Fruit fly (Drosophila melanogaster) whole organism, embryonic: ENCODE measurements around the gene CG32772.
A peak's percentile ranks its signal among the peaks of the same experiment; 100 is the strongest.

Experiments
- Bdp1 ChIP-seq: fragments of 200-800 bp; sonication (Bioruptor generic); optimal IDR thresholded peaks from 3 replicates; lab custom pipeline; 2016; ENCODE audit warnings: missing biosample characterization, missing genetic modification characterization
- Bgb ChIP-seq: fragments of 200-800 bp; sonication (Bioruptor generic); IDR thresholded peaks from 2 replicates; pipeline ENCODE4 v1.3.6; 2022; ENCODE audit warnings: missing biosample characterization, missing genetic modification characterization; ENCODE audit not compliant: partially characterized antibody
- CG12659 ChIP-seq: fragments of 200-800 bp; sonication (Bioruptor generic); optimal IDR thresholded peaks from 3 replicates; lab custom pipeline; 2017; ENCODE audit warnings: mild to moderate bottlenecking, missing biosample characterization, missing genetic modification reagents, missing genetic modification characterization
- CG14050 ChIP-seq: fragments of 200-800 bp; sonication (Bioruptor generic); IDR thresholded peaks from 3 replicates; pipeline ENCODE4 v1.3.6; 2022; ENCODE audit warnings: missing biosample characterization, missing genetic modification characterization
- CG14710 ChIP-seq: fragments of 200-800 bp; sonication (Bioruptor generic); optimal IDR thresholded peaks from 3 replicates; lab custom pipeline; 2019; ENCODE audit warnings: missing biosample characterization, mild to moderate bottlenecking, missing genetic modification characterization, moderate library complexity
- CG15269 ChIP-seq: fragments of 200-800 bp; sonication (Bioruptor generic); optimal IDR thresholded peaks from 2 replicates; lab custom pipeline; 2018; ENCODE audit warnings: missing biosample characterization, mild to moderate bottlenecking, missing genetic modification characterization, moderate library complexity
- CG1602 ChIP-seq: fragments of 200-800 bp; sonication (Bioruptor generic); optimal IDR thresholded peaks from 3 replicates; lab custom pipeline; 2016; ENCODE audit warnings: missing biosample characterization, missing genetic modification characterization
- CG18476 ChIP-seq: fragments of 200-800 bp; sonication (Bioruptor generic); optimal IDR thresholded peaks from 2 replicates; lab custom pipeline; 2016; ENCODE audit warnings: missing biosample characterization, mild to moderate bottlenecking, missing genetic modification characterization
- CG31224 ChIP-seq: fragments of 200-800 bp; sonication (Bioruptor generic); IDR thresholded peaks from 2 replicates; pipeline ENCODE4 v1.3.6; 2022; ENCODE audit warnings: missing biosample characterization, missing genetic modification characterization
- CG31365 ChIP-seq: fragments of 200-800 bp; sonication (Bioruptor generic); optimal IDR thresholded peaks from 2 replicates; lab custom pipeline; 2018; ENCODE audit warnings: missing biosample characterization, mild to moderate bottlenecking, missing genetic modification characterization
- CG33213 ChIP-seq: fragments of 200-800 bp; sonication (Bioruptor generic); optimal IDR thresholded peaks from 3 replicates; lab custom pipeline; 2016; ENCODE audit warnings: missing biosample characterization, missing genetic modification characterization
- CG34224 ChIP-seq: fragments of 200-800 bp; sonication (Bioruptor generic); IDR thresholded peaks from 3 replicates; pipeline ENCODE4 v1.3.6; 2022; ENCODE audit warnings: missing biosample characterization, missing genetic modification characterization; ENCODE audit not compliant: partially characterized antibody
- CG8089 ChIP-seq: fragments of 200-800 bp; sonication (Bioruptor generic); optimal IDR thresholded peaks from 3 replicates; lab custom pipeline; 2016; ENCODE audit warnings: missing biosample characterization, missing genetic modification characterization
- CTCF ChIP-seq: fragments of 200-800 bp; sonication (Bioruptor generic); optimal IDR thresholded peaks from 2 replicates; lab custom pipeline; 2017; ENCODE audit warnings: missing biosample characterization, mild to moderate bottlenecking, missing genetic modification characterization, moderate library complexity
- D19A ChIP-seq: fragments of 200-800 bp; optimal IDR thresholded peaks from 3 replicates; lab custom pipeline; 2019; ENCODE audit warnings: missing biosample characterization, mild to moderate bottlenecking, missing genetic modification characterization, moderate library complexity
- D19B ChIP-seq: fragments of 200-800 bp; sonication (Bioruptor generic); optimal IDR thresholded peaks from 2 replicates; lab custom pipeline; 2017; ENCODE audit warnings: missing biosample characterization, mild to moderate bottlenecking, missing genetic modification characterization
- Dbx ChIP-seq: fragments of 200-800 bp; sonication (Bioruptor generic); IDR thresholded peaks from 3 replicates; pipeline ENCODE4 v1.3.6; 2022; ENCODE audit warnings: missing biosample characterization, missing genetic modification characterization
- Deaf1 ChIP-seq: fragments of 200-800 bp; optimal IDR thresholded peaks from 3 replicates; lab custom pipeline; 2019; ENCODE audit warnings: missing biosample characterization, mild to moderate bottlenecking, missing genetic modification characterization, moderate library complexity
- Dll ChIP-seq: fragments of 200-800 bp; sonication (Bioruptor generic); IDR thresholded peaks from 4 replicates; pipeline ENCODE4 v1.3.6; 2022; ENCODE audit warnings: missing biosample characterization, missing genetic modification characterization; ENCODE audit not compliant: partially characterized antibody
- Eip74EF ChIP-seq, 2 experiments: fragments of 200-800 bp in 1 of 2; fragments of >200 bp in 1 of 2; sonication (Bioruptor generic) in 1 of 2; optimal IDR thresholded peaks; 2 replicates each; lab custom pipeline; 2017 to 2019; ENCODE audit warnings: missing biosample characterization in 2 of 2, missing genetic modification characterization in 2 of 2, mild to moderate bottlenecking in 1 of 2, moderate library complexity in 1 of 2
- Gsc ChIP-seq: fragments of 200-800 bp; sonication (Bioruptor generic); IDR thresholded peaks from 2 replicates; pipeline ENCODE4 v1.3.6; 2022; ENCODE audit warnings: missing biosample characterization, missing genetic modification characterization
- HmgZ ChIP-seq: fragments of 200-800 bp; sonication (Bioruptor generic); optimal IDR thresholded peaks from 2 replicates; lab custom pipeline; 2018; ENCODE audit warnings: missing biosample characterization, mild to moderate bottlenecking, missing genetic modification characterization
- Max ChIP-seq: fragments of 200-800 bp; sonication (Bioruptor generic); optimal IDR thresholded peaks from 2 replicates; lab custom pipeline; 2016; ENCODE audit warnings: missing biosample characterization, mild to moderate bottlenecking, missing genetic modification characterization
- Nf-YB ChIP-seq: fragments of 200-800 bp; sonication (Bioruptor generic); optimal IDR thresholded peaks from 3 replicates; lab custom pipeline; 2019; ENCODE audit warnings: missing biosample characterization, mild to moderate bottlenecking, missing genetic modification characterization, moderate library complexity
- Poxn ChIP-seq: fragments of 200-800 bp; sonication (Bioruptor generic); IDR thresholded peaks from 2 replicates; pipeline ENCODE4 v1.3.6; 2022; ENCODE audit warnings: missing biosample characterization, missing genetic modification characterization
- Rx ChIP-seq: fragments of 200-800 bp; sonication (Bioruptor generic); IDR thresholded peaks from 2 replicates; pipeline ENCODE4 v1.3.6; 2022; ENCODE audit warnings: missing biosample characterization, missing genetic modification characterization
- Scr ChIP-seq: fragments of 200-800 bp; sonication (Bioruptor generic); IDR thresholded peaks from 2 replicates; pipeline ENCODE4 v1.3.6; 2022; ENCODE audit warnings: missing biosample characterization, missing genetic modification characterization; ENCODE audit not compliant: partially characterized antibody
- Six4 ChIP-seq: fragments of 200-800 bp; sonication (Bioruptor generic); optimal IDR thresholded peaks from 2 replicates; lab custom pipeline; 2016; ENCODE audit warnings: missing biosample characterization, missing genetic modification characterization
- ash1 ChIP-seq: fragments of 200-800 bp; sonication (Bioruptor generic); optimal IDR thresholded peaks from 2 replicates; lab custom pipeline; 2018; ENCODE audit warnings: missing biosample characterization, mild to moderate bottlenecking, missing genetic modification characterization
- ato ChIP-seq: fragments of 200-800 bp; sonication (Bioruptor generic); IDR thresholded peaks from 2 replicates; pipeline ENCODE4 v1.3.6; 2022; ENCODE audit warnings: missing biosample characterization, missing genetic modification characterization; ENCODE audit not compliant: partially characterized antibody
- bab2 ChIP-seq: fragments of 200-800 bp; sonication (Bioruptor generic); optimal IDR thresholded peaks from 2 replicates; lab custom pipeline; 2016; ENCODE audit warnings: missing biosample characterization, missing genetic modification characterization
- cad ChIP-seq: fragments of >200 bp; optimal IDR thresholded peaks from 2 replicates; lab custom pipeline; 2017; ENCODE audit warnings: missing biosample characterization, missing genetic modification characterization
- croc ChIP-seq: fragments of 200-800 bp; sonication (Bioruptor generic); conservative IDR thresholded peaks from 3 replicates; pipeline ENCODE4 v1.3.6; 2022; ENCODE audit warnings: missing biosample characterization, missing genetic modification characterization
- dmrt99B ChIP-seq: fragments of 200-800 bp; sonication (Bioruptor generic); optimal IDR thresholded peaks from 2 replicates; lab custom pipeline; 2018; ENCODE audit warnings: missing biosample characterization, mild to moderate bottlenecking, missing genetic modification characterization, moderate library complexity
- ewg ChIP-seq: fragments of 200-800 bp; sonication (Bioruptor generic); optimal IDR thresholded peaks from 3 replicates; lab custom pipeline; 2017; ENCODE audit warnings: mild to moderate bottlenecking, missing biosample characterization, missing genetic modification reagents, missing genetic modification characterization
- fd102C ChIP-seq: fragments of 200-800 bp; sonication (Bioruptor generic); optimal IDR thresholded peaks from 2 replicates; lab custom pipeline; 2018; ENCODE audit warnings: missing biosample characterization, mild to moderate bottlenecking, missing genetic modification characterization, moderate library complexity
- gce ChIP-seq: fragments of 200-800 bp; sonication (Bioruptor generic); IDR thresholded peaks from 3 replicates; pipeline ENCODE4 v1.3.6; 2022; ENCODE audit warnings: missing biosample characterization, missing genetic modification characterization
- lola ChIP-seq, 3 experiments: fragments of >200 bp in 2 of 3; fragments of 200-800 bp in 1 of 3; sonication (Bioruptor generic) in 1 of 3; optimal IDR thresholded peaks; 2 replicates each; lab custom pipeline; 2017 to 2019; ENCODE audit warnings: missing biosample characterization in 3 of 3, missing genetic modification characterization in 3 of 3, mild to moderate bottlenecking in 1 of 3, moderate library complexity in 1 of 3
- mirr ChIP-seq: fragments of 200-800 bp; sonication (Bioruptor generic); optimal IDR thresholded peaks from 3 replicates; lab custom pipeline; 2018; ENCODE audit warnings: missing biosample characterization, mild to moderate bottlenecking, missing genetic modification characterization
- org-1 ChIP-seq: fragments of 200-800 bp; sonication (Bioruptor generic); optimal IDR thresholded peaks from 2 replicates; lab custom pipeline; 2017; ENCODE audit warnings: missing biosample characterization, missing genetic modification characterization
- otp ChIP-seq: fragments of 200-800 bp; sonication (Bioruptor generic); IDR thresholded peaks from 3 replicates; pipeline ENCODE4, ENCODE4 v1.3.6; 2022; ENCODE audit warnings: missing biosample characterization, missing genetic modification characterization
- run ChIP-seq: fragments of 200-800 bp; sonication (Bioruptor generic); optimal IDR thresholded peaks from 3 replicates; lab custom pipeline; 2018; ENCODE audit warnings: missing biosample characterization, mild to moderate bottlenecking, missing genetic modification characterization
- slou ChIP-seq: fragments of 200-800 bp; sonication (Bioruptor generic); optimal IDR thresholded peaks from 3 replicates; lab custom pipeline; 2016; ENCODE audit warnings: missing biosample characterization, missing genetic modification characterization
- stwl ChIP-seq: fragments of 200-800 bp; sonication (Bioruptor generic); optimal IDR thresholded peaks from 3 replicates; lab custom pipeline; 2018; ENCODE audit warnings: missing biosample characterization, mild to moderate bottlenecking, missing genetic modification characterization, moderate library complexity
- trem ChIP-seq: fragments of 200-800 bp; optimal IDR thresholded peaks from 3 replicates; lab custom pipeline; 2019; ENCODE audit warnings: missing biosample characterization, mild to moderate bottlenecking, missing genetic modification characterization, moderate library complexity
- vnd ChIP-seq: fragments of 200-800 bp; sonication (Bioruptor generic); IDR thresholded peaks from 3 replicates; pipeline ENCODE4 v1.3.6; 2022; ENCODE audit warnings: missing biosample characterization, missing genetic modification characterization; ENCODE audit not compliant: partially characterized antibody
- wek ChIP-seq: fragments of 200-800 bp; sonication (Bioruptor generic); optimal IDR thresholded peaks from 3 replicates; lab custom pipeline; 2018; ENCODE audit warnings: missing biosample characterization, mild to moderate bottlenecking, missing genetic modification characterization, moderate library complexity
- zen ChIP-seq: fragments of 200-800 bp; sonication (Bioruptor generic); optimal IDR thresholded peaks from 3 replicates; lab custom pipeline; 2018; ENCODE audit warnings: missing biosample characterization, mild to moderate bottlenecking, missing genetic modification characterization, moderate library complexity

The CG32772 gene

DNA sequence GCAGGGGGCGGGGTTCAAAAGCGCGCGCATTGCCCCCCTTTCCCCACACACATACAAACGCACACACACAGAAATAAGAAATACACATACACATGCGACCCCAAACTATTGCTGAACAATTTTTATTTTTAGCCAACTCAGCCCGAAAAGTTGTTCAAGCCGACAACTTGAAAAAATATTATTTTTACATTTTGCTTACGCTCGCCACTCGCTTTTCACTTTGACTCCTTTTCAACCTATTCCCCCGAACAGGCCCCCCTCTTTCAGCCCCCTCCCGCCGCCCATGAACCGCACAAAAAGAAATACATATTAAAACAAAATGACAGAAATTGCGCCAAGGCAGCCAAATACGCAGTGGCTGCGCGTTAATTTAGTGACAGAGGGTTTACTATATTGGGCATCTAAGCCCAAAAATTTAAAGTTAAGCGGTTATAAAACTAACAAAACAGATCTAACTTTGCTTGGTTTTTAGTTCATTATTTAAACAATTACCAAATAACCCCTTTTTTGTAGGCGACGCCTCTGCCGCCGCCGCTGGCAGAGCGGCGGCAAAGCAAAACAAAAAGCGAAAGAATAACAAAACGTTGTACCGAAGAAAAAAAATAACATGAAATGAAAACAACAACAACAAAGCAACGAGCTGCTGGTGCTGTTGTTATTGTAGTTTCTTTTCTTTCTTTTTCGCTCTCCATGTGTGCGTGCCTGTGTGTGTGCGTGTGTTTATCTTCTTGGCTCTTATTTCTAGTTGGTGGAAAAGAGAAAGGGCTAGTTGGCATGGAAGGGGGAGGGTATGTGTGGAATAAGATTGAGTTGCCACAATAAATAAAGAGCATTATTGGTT, 1.3 kb downstream of the CG32772 start (continued):
- TF ChIP-seq Six4 (GFP tag; lab: Kevin White, UChicago) (peak; percentile 100), D19B (peak; percentile 98), CG14050 (peak; percentile 100), ewg (peak; percentile 99), vnd (GFP tag; lab: Robert Waterston, UW) (no peak), dmrt99B (tag; lab: Kevin White, UChicago) (peak; percentile 100), CG33213 (GFP tag; lab: Kevin White, UChicago) (peak; percentile 100), Deaf1 (peak; percentile 92), cad (no peak), CG12659 (GFP tag; lab: Kevin White, UChicago) (peak; percentile 100), wek (GFP tag; lab: Kevin White, UChicago) (peak; percentile 98), otp (peak; percentile 100), Scr (peak; percentile 33; the same call in 1 of the 2 replicates), Poxn (peak; percentile 99), croc (GFP tag; lab: Robert Waterston, UW) (peak; percentile 100), CG14710 (tag; lab: Kevin White, UChicago) (peak; percentile 99), trem (peak; percentile 97), CG31224 (GFP tag; lab: Robert Waterston, UW) (peak; percentile 99), Gsc (GFP tag; lab: Robert Waterston, UW) (peak; percentile 99), org-1 (GFP tag; lab: Kevin White, UChicago) (peak; percentile 100), CG31365 (tag; lab: Kevin White, UChicago) (peak; percentile 95), CG15269 (tag; lab: Kevin White, UChicago) (peak; percentile 100), Bgb (GFP tag; lab: Robert Waterston, UW) (no peak), lola (GFP tag; optimal IDR thresholded peaks at IDR 0.05; lab: Kevin White, UChicago) (peak in 1 of 3 experiments; percentile 100), CG8089 (peak; percentile 99), bab2 (GFP tag; lab: Kevin White, UChicago) (peak; percentile 100), stwl (tag; lab: Kevin White, UChicago) (peak; percentile 76), run (tag; lab: Kevin White, UChicago) (peak; percentile 99), ato (GFP tag; lab: Robert Waterston, UW) (no peak), Rx (GFP tag; lab: Robert Waterston, UW) (peak; percentile 99), mirr (peak; percentile 99), fd102C (GFP tag; lab: Kevin White, UChicago) (peak; percentile 98), Max (GFP tag; lab: Kevin White, UChicago) (peak; percentile 99), CTCF (GFP tag; lab: Kevin White, UChicago) (peak; percentile 80), Nf-YB (peak; percentile 92), zen (tag; lab: Kevin White, UChicago) (peak; percentile 100), CG1602 (GFP tag; lab: Kevin White, UChicago) (peak; percentile 100), slou (GFP tag; lab: Kevin White, UChicago) (peak; percentile 99), D19A (peak; percentile 98), HmgZ (tag; lab: Kevin White, UChicago) (peak; percentile 100), ash1 (peak; percentile 99), CG18476 (GFP tag; lab: Kevin White, UChicago) (peak; percentile 99), Bdp1 (GFP tag; lab: Kevin White, UChicago) (peak; percentile 95), CG34224 (GFP tag; lab: Robert Waterston, UW) (no peak), Dll (no peak), Eip74EF (GFP tag; optimal IDR thresholded peaks at IDR 0.05; lab: Kevin White, UChicago) (peak in 1 of 2 experiments; percentile 99), Dbx (peak; percentile 100), gce (GFP tag; lab: Robert Waterston, UW) (peak; percentile 99)
